Worm (Caenorhabditis elegans): ENCODE measurements around the gene C06A1.7.
A peak's percentile ranks its signal among the peaks of the same experiment; 100 is the strongest.

ce11 chrII:10548778-10549671 is 15.7 kb upstream of the C06A1.7 start:
- TF ChIP-seq ama-1 (optimal IDR thresholded peaks at IDR 0.05), result peak; percentile 95
- peak; percentile 86 for TF ChIP-seq lin-13 (GFP tag; optimal IDR thresholded peaks at IDR 0.05)
- TF ChIP-seq crh-2 (tag; optimal IDR thresholded peaks at IDR 0.05), result peak; percentile 71
- TF ChIP-seq elt-1 (tag; optimal IDR thresholded peaks at IDR 0.05), result no peak
- peak; percentile 88 for TF ChIP-seq zag-1 (tag; optimal IDR thresholded peaks at IDR 0.05)
- no peak for TF ChIP-seq unc-62 (GFP tag; optimal IDR thresholded peaks at IDR 0.05)
- peak; percentile 56 for TF ChIP-seq ceh-82 (tag; optimal IDR thresholded peaks at IDR 0.05)
- TF ChIP-seq mab-5 (tag; optimal IDR thresholded peaks at IDR 0.05), result peak; percentile 82
- TF ChIP-seq sem-4 (tag; optimal IDR thresholded peaks at IDR 0.05), result peak; percentile 91

Data from whole organism, L2 larva.